Worm (Caenorhabditis elegans) whole organism, L1 larva: ENCODE results near the gene F26G1.3.

Experiments used
- C34B4.2 ChIP-seq: sonication (generic microtip); optimal IDR thresholded peaks from 2 replicates; lab custom pipeline; 2017; ENCODE audit warnings: mild to moderate bottlenecking, missing genetic modification characterization, missing compliant biosample characterization
- alr-1 ChIP-seq: fragments of 200-800 bp; sonication (Bioruptor generic); optimal IDR thresholded peaks from 2 replicates; lab custom pipeline; 2018; ENCODE audit warnings: borderline replicate concordance, mild to moderate bottlenecking, missing genetic modification characterization, missing compliant biosample characterization
- ama-1 ChIP-seq: fragments of 150-350 bp; optimal IDR thresholded peaks from 2 replicates; lab custom pipeline; 2014
- blmp-1 ChIP-seq: fragments of 150-350 bp; optimal IDR thresholded peaks from 2 replicates; lab custom pipeline; 2014; ENCODE audit warnings: missing biosample characterization, missing genetic modification characterization
- ceh-88 ChIP-seq: fragments of 200-800 bp; sonication (Bioruptor generic); IDR thresholded peaks from 2 replicates; pipeline ENCODE4 v1.3.6; 2022; ENCODE audit warnings: missing genetic modification characterization, missing compliant biosample characterization
- dsc-1 ChIP-seq: sonication (generic microtip); optimal IDR thresholded peaks from 2 replicates; lab custom pipeline; 2016; ENCODE audit warnings: mild to moderate bottlenecking, missing genetic modification characterization, missing compliant biosample characterization
- efl-1 ChIP-seq, 4 experiments: fragments of 150-350 bp; optimal IDR thresholded peaks in 3 of 4; peaks in 1 of 4; 1 replicate in 1 of 4; 2 replicates in 3 of 4; lab custom pipeline; 2014; ENCODE audit warnings: missing biosample characterization in 2 of 4, missing genetic modification characterization in 2 of 4, missing genetic modification reagents in 2 of 4
- egl-13 ChIP-seq: sonication (generic microtip); optimal IDR thresholded peaks from 2 replicates; lab custom pipeline; 2016; ENCODE audit warnings: missing genotype, missing genetic modification reagents, missing genetic modification characterization, missing compliant biosample characterization
- elt-2 ChIP-seq: sonication (generic microtip); optimal IDR thresholded peaks from 2 replicates; lab custom pipeline; 2016; ENCODE audit warnings: missing genetic modification characterization, mild to moderate bottlenecking, inconsistent platforms, missing compliant biosample characterization, missing genetic modification reagents
- elt-3 ChIP-seq, 6 experiments: fragments of 150-350 bp in 1 of 6; sonication (generic microtip); optimal IDR thresholded peaks; 2 replicates each; lab custom pipeline; 2017 to 2018; ENCODE audit warnings: missing biosample characterization in 6 of 6, missing genetic modification characterization in 6 of 6, inconsistent platforms in 1 of 6
- fkh-4 ChIP-seq: sonication (generic microtip); optimal IDR thresholded peaks from 2 replicates; lab custom pipeline; 2016; ENCODE audit warnings: missing compliant biosample characterization, missing genetic modification characterization, borderline replicate concordance
- fkh-8 ChIP-seq: sonication (generic microtip); optimal IDR thresholded peaks from 2 replicates; lab custom pipeline; 2016; ENCODE audit warnings: mild to moderate bottlenecking, missing genetic modification characterization, missing compliant biosample characterization
- hlh-17 ChIP-seq: fragments of 200-800 bp; sonication (Bioruptor generic); optimal IDR thresholded peaks from 2 replicates; lab custom pipeline; 2018; ENCODE audit warnings: missing genetic modification characterization, mild to moderate bottlenecking, missing compliant biosample characterization, moderate library complexity, borderline replicate concordance
- irx-1 ChIP-seq: sonication (generic microtip); optimal IDR thresholded peaks from 2 replicates; lab custom pipeline; 2016; ENCODE audit warnings: missing genetic modification characterization, missing compliant biosample characterization
- lin-13 ChIP-seq: fragments of 150-350 bp; optimal IDR thresholded peaks from 2 replicates; lab custom pipeline; 2014; ENCODE audit warnings: missing biosample characterization, missing genetic modification reagents, missing genetic modification characterization
- lin-14 ChIP-seq: fragments of 200-800 bp; sonication (Bioruptor generic); optimal IDR thresholded peaks from 2 replicates; lab custom pipeline; 2018; ENCODE audit warnings: mild to moderate bottlenecking, missing genetic modification characterization, moderate library complexity, missing compliant biosample characterization
- lin-15B ChIP-seq: fragments of 150-350 bp; sonication (generic microtip); optimal IDR thresholded peaks from 3 replicates; lab custom pipeline; 2014; ENCODE audit warnings: missing biosample characterization, missing genetic modification characterization
- lin-35 ChIP-seq, 2 experiments: fragments of 150-350 bp; optimal IDR thresholded peaks; 2 replicates each; lab custom pipeline; 2014; ENCODE audit warnings: missing biosample characterization in 2 of 2, missing genetic modification characterization in 2 of 2, missing genetic modification reagents in 2 of 2
- lsy-2 ChIP-seq, 2 experiments: fragments of 150-350 bp; optimal IDR thresholded peaks; 2 replicates each; lab custom pipeline; 2014; ENCODE audit warnings: missing biosample characterization in 2 of 2, missing genetic modification characterization in 2 of 2
- mep-1 ChIP-seq: fragments of 150-350 bp; optimal IDR thresholded peaks from 2 replicates; lab custom pipeline; 2014; ENCODE audit warnings: missing biosample characterization, missing genetic modification characterization
- nhr-12 ChIP-seq: sonication (generic microtip); optimal IDR thresholded peaks from 2 replicates; lab custom pipeline; 2017; ENCODE audit warnings: missing biosample characterization, missing genetic modification characterization
- nhr-19 ChIP-seq: fragments of 200-800 bp; sonication (Bioruptor generic); conservative IDR thresholded peaks from 2 replicates; pipeline ENCODE4 v1.3.6; 2022; ENCODE audit warnings: missing genetic modification characterization, missing compliant biosample characterization
- nhr-20 ChIP-seq: sonication (generic microtip); optimal IDR thresholded peaks from 2 replicates; lab custom pipeline; 2016; ENCODE audit warnings: mild to moderate bottlenecking, missing genetic modification characterization, missing compliant biosample characterization
- nhr-47 ChIP-seq: sonication (generic microtip); optimal IDR thresholded peaks from 2 replicates; lab custom pipeline; 2016; ENCODE audit warnings: mild to moderate bottlenecking, missing genetic modification characterization, moderate library complexity, missing compliant biosample characterization
- nhr-71 ChIP-seq: sonication (generic microtip); optimal IDR thresholded peaks from 2 replicates; lab custom pipeline; 2016; ENCODE audit warnings: mild to moderate bottlenecking, missing genetic modification characterization, moderate library complexity, missing compliant biosample characterization
- nhr-85 ChIP-seq: sonication (generic microtip); peaks from one replicate; lab custom pipeline; 2016; ENCODE audit warnings: missing genetic modification characterization, inconsistent platforms, missing compliant biosample characterization
- nhr-90 ChIP-seq: sonication (generic microtip); optimal IDR thresholded peaks from 2 replicates; lab custom pipeline; 2016; ENCODE audit warnings: mild to moderate bottlenecking, missing genetic modification characterization, missing compliant biosample characterization; ENCODE audit not compliant: poor library complexity
- pag-3 ChIP-seq: sonication (generic microtip); optimal IDR thresholded peaks from 2 replicates; lab custom pipeline; 2017; ENCODE audit warnings: missing genetic modification characterization, mild to moderate bottlenecking, missing compliant biosample characterization, antibody characterized with exemption, borderline replicate concordance; ENCODE audit not compliant: insufficient read depth
- pqm-1 ChIP-seq: sonication (generic microtip); optimal IDR thresholded peaks from 3 replicates; lab custom pipeline; 2017; ENCODE audit warnings: missing biosample characterization, missing genetic modification characterization
- rnt-1 ChIP-seq: sonication (generic microtip); optimal IDR thresholded peaks from 2 replicates; lab custom pipeline; 2016; ENCODE audit warnings: mild to moderate bottlenecking, missing genetic modification characterization, moderate library complexity, missing compliant biosample characterization
- skn-1 ChIP-seq: fragments of 150-350 bp; optimal IDR thresholded peaks from 2 replicates; lab custom pipeline; 2014; ENCODE audit warnings: missing biosample characterization, missing genetic modification characterization
- snpc-4 ChIP-seq: fragments of 150-350 bp; optimal IDR thresholded peaks from 2 replicates; lab custom pipeline; 2014; ENCODE audit warnings: missing biosample characterization, missing genetic modification characterization
- snu-23 ChIP-seq: sonication (generic microtip); optimal IDR thresholded peaks from 2 replicates; lab custom pipeline; 2016; ENCODE audit warnings: missing genetic modification characterization, missing compliant biosample characterization
- sox-4 ChIP-seq: sonication (generic microtip); optimal IDR thresholded peaks from 2 replicates; lab custom pipeline; 2016; ENCODE audit warnings: missing genetic modification characterization, missing compliant biosample characterization
- sup-37 ChIP-seq: fragments of 200-800 bp; sonication (Bioruptor generic); optimal IDR thresholded peaks from 2 replicates; lab custom pipeline; 2018; ENCODE audit warnings: mild to moderate bottlenecking, missing genetic modification characterization, missing compliant biosample characterization
- tlp-1 ChIP-seq: fragments of 150-350 bp; optimal IDR thresholded peaks from 2 replicates; lab custom pipeline; 2014; ENCODE audit warnings: missing biosample characterization, missing genetic modification characterization
- unc-130 ChIP-seq: fragments of 150-350 bp; optimal IDR thresholded peaks from 2 replicates; lab custom pipeline; 2017; ENCODE audit warnings: missing biosample characterization, missing genetic modification characterization, inconsistent platforms
- unc-30 ChIP-seq: sonication (generic microtip); optimal IDR thresholded peaks from 2 replicates; lab custom pipeline; 2017; ENCODE audit warnings: missing biosample characterization, missing genetic modification characterization
- unc-98 ChIP-seq: fragments of 200-800 bp; sonication (Bioruptor generic); IDR thresholded peaks from 2 replicates; pipeline ENCODE4 v1.3.6; 2022; ENCODE audit warnings: missing genetic modification characterization, missing compliant biosample characterization
- vab-15 ChIP-seq: sonication (generic microtip); optimal IDR thresholded peaks from 2 replicates; lab custom pipeline; 2017; ENCODE audit warnings: missing genotype, mild to moderate bottlenecking, missing genetic modification characterization, missing compliant biosample characterization
- ztf-4 ChIP-seq: fragments of 150-350 bp; optimal IDR thresholded peaks from 2 replicates; lab custom pipeline; 2014; ENCODE audit warnings: missing biosample characterization, missing genetic modification characterization

The F26G1.3 gene

DNA sequence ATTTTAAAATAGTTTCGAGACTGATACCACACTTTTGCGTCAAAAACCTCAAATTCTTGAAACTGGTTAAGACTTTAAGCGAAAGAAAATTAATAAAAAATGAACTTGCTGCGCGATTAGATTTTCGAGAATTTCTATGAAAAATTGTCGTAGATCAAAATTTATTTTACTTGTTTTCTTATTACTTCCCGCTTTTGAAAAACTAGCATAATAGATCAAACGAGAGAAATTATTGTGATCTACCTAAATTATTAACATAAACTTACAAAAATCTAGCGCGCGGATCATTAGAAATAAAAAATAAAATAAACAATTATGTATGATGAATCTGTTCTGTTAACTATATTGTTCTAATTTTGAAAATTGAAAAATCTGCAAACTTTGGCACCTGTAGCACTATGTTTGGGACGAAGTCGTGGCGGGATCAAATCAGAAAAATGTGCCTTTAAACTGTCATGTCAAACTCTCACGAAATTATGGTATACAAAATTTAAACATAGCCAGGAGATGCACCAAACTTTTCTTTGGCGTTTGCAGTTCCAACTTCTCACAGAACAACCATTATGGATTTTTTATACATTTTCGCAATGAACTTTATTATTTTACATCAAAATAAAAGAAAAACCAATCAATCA lies 31.7 kb upstream of the F26G1.3 start:
- TF ChIP-seq elt-2 (tag; lab: Kevin White, UChicago) (peak; percentile 35), unc-130 (tag; lab: Kevin White, UChicago) (no peak), ama-1 (lab: Kevin White, UChicago) (peak; percentile 10)

ce11 chrII:4727769-4728168 lies 30.8 kb upstream of the F26G1.3 start, which contains the start of gene ttr-41:
Gene ttr-41, minus strand, starts transcription at chrII:4727869.
- TF ChIP-seq ceh-88 (GFP tag; lab: Robert Waterston, UW) (no peak), nhr-12 (tag; lab: Kevin White, UChicago) (no peak), nhr-19 (GFP tag; lab: Robert Waterston, UW) (no peak), skn-1 (tag; lab: Kevin White, UChicago) (no peak), vab-15 (no peak), fkh-8 (tag; lab: Kevin White, UChicago) (no peak), tlp-1 (tag; lab: Kevin White, UChicago) (no peak), dsc-1 (no peak), sox-4 (tag; lab: Kevin White, UChicago) (no peak), nhr-85 (no peak), nhr-47 (tag; lab: Kevin White, UChicago) (no peak), C34B4.2 (tag; lab: Kevin White, UChicago) (no peak), alr-1 (no peak), irx-1 (tag; lab: Kevin White, UChicago) (no peak), pag-3 (tag; lab: Kevin White, UChicago) (no peak)

DNA sequence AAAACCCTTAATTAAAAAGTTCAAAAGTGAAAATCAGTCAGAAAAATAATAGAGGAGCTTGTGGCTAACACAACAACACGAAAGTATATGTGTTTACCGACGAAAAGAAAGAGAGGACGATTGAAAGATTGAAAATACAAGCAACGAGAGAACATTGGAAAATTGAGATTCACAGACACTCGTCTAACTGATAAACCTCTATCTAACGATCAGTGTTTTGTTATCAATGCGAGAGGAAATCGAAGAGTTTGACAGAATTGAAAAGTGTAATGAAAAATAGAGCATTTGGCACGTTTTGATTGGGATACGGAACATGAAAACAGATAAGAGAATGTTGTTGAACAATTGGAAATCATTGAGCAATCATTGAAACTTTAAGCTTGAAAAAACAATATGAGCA lies 29.9 kb upstream of the F26G1.3 start:
- TF ChIP-seq efl-1 (optimal IDR thresholded peaks at IDR 0.05; lab: Kevin White, UChicago), result peak in 1 of 2 experiments; percentile 7
- TF ChIP-seq efl-1 (GFP tag; optimal IDR thresholded peaks at IDR 0.05 in 1 of 2; lab: Kevin White, UChicago), result peak in 1 of 2 experiments; percentile 85
- TF ChIP-seq nhr-71, result peak; percentile 55
- TF ChIP-seq pqm-1 (tag; lab: Kevin White, UChicago), result peak; percentile 35
- peak in 4 of 6 experiments; percentile 4 to 71 (median 39) for TF ChIP-seq elt-3 (tag; optimal IDR thresholded peaks at IDR 0.05; lab: Kevin White, UChicago)
- no peak for TF ChIP-seq unc-30
- TF ChIP-seq rnt-1 (tag; lab: Kevin White, UChicago), result peak; percentile 44
- TF ChIP-seq blmp-1 (tag; lab: Kevin White, UChicago), result peak; percentile 12
- no peak for TF ChIP-seq C34B4.2 (tag; lab: Kevin White, UChicago)
- TF ChIP-seq lin-14, result peak; percentile 82
- TF ChIP-seq lin-35 (GFP tag; optimal IDR thresholded peaks at IDR 0.05; lab: Kevin White, UChicago), result peak in 1 of 2 experiments; percentile 51
- peak in 1 of 2 experiments; percentile 38 for TF ChIP-seq lsy-2 (tag; optimal IDR thresholded peaks at IDR 0.05; lab: Kevin White, UChicago)
- peak; percentile 3 for TF ChIP-seq mep-1 (tag; lab: Kevin White, UChicago)
- no peak for TF ChIP-seq egl-13 (tag; lab: Kevin White, UChicago)
- peak; percentile 97 for TF ChIP-seq elt-2 (tag; lab: Kevin White, UChicago)
- no peak for TF ChIP-seq fkh-4
- peak; percentile 33 for TF ChIP-seq snu-23
- peak; percentile 29 for TF ChIP-seq nhr-20
- TF ChIP-seq, all 84 proteins: peak for 13

ce11 chrII:4729733-4730132 lies 28.8 kb upstream of the F26G1.3 start, which contains the start of gene F41C3.7:
Gene F41C3.7, plus strand, starts transcription at chrII:4730033.
- TF ChIP-seq lin-13 (GFP tag; lab: Kevin White, UChicago) (no peak), nhr-12 (tag; lab: Kevin White, UChicago) (no peak), ztf-4 (no peak), irx-1 (tag; lab: Kevin White, UChicago) (no peak), dsc-1 (no peak), sup-37 (GFP tag; lab: Kevin White, UChicago) (no peak), nhr-90 (tag; lab: Kevin White, UChicago) (no peak), snpc-4 (tag; lab: Kevin White, UChicago) (no peak), hlh-17 (GFP tag; lab: Kevin White, UChicago) (no peak), lin-15B (no peak), unc-98 (no peak)
